Fruit fly (Drosophila melanogaster) whole organism, pupa: ENCODE measurements around the gene CG32099.
A peak's percentile ranks its signal among the peaks of the same experiment; 100 is the strongest.

Source experiments
- CG10348 ChIP-seq: fragments of 200-800 bp; sonication (Bioruptor generic); IDR thresholded peaks from 2 replicates; pipeline ENCODE4 v1.3.6; 2022; ENCODE audit warnings: missing biosample characterization, missing genetic modification characterization
- CG12605 ChIP-seq: fragments of 200-800 bp; sonication (Bioruptor generic); IDR thresholded peaks from 2 replicates; pipeline ENCODE4 v1.3.6; 2022; ENCODE audit warnings: missing biosample characterization, missing genetic modification characterization
- CG13204 ChIP-seq: fragments of 200-800 bp; sonication (Bioruptor generic); optimal IDR thresholded peaks from 2 replicates; lab custom pipeline; 2018; ENCODE audit warnings: missing biosample characterization, mild to moderate bottlenecking, missing genetic modification characterization, moderate library complexity
- CG14655 ChIP-seq: fragments of 200-800 bp; sonication (Bioruptor generic); optimal IDR thresholded peaks from 3 replicates; lab custom pipeline; 2017; ENCODE audit warnings: mild to moderate bottlenecking, missing biosample characterization, missing genetic modification reagents, missing genetic modification characterization
- CG15710 ChIP-seq: fragments of 200-800 bp; sonication (Bioruptor generic); optimal IDR thresholded peaks from 2 replicates; lab custom pipeline; 2018; ENCODE audit warnings: missing biosample characterization, mild to moderate bottlenecking, missing genetic modification characterization, moderate library complexity
- CG17806 ChIP-seq: fragments of 200-800 bp; sonication (Bioruptor generic); optimal IDR thresholded peaks from 2 replicates; lab custom pipeline; 2018; ENCODE audit warnings: missing biosample characterization, mild to moderate bottlenecking, missing genetic modification characterization, moderate library complexity
- CG32121 ChIP-seq: fragments of 200-800 bp; sonication (Bioruptor generic); IDR thresholded peaks from 2 replicates; pipeline ENCODE4 v1.3.6; 2022; ENCODE audit warnings: missing biosample characterization, missing genetic modification characterization
- CG34367 ChIP-seq: fragments of 200-800 bp; sonication (Bioruptor generic); optimal IDR thresholded peaks from 2 replicates; lab custom pipeline; 2018; ENCODE audit warnings: missing biosample characterization, mild to moderate bottlenecking, missing genetic modification characterization
- CG4496 ChIP-seq: fragments of 200-800 bp; sonication (Bioruptor generic); IDR thresholded peaks from 3 replicates; pipeline ENCODE4 v1.3.6; 2022; ENCODE audit warnings: missing biosample characterization, missing genetic modification characterization
- CG8159 ChIP-seq: fragments of 200-800 bp; sonication (Bioruptor generic); optimal IDR thresholded peaks from 3 replicates; lab custom pipeline; 2018; ENCODE audit warnings: missing biosample characterization, mild to moderate bottlenecking, missing genetic modification characterization, moderate library complexity
- CG8301 ChIP-seq: fragments of 200-800 bp; sonication (Bioruptor generic); optimal IDR thresholded peaks from 2 replicates; lab custom pipeline; 2018; ENCODE audit warnings: missing biosample characterization, mild to moderate bottlenecking, missing genetic modification characterization
- CG9948 ChIP-seq: fragments of 200-800 bp; sonication (Bioruptor generic); optimal IDR thresholded peaks from 2 replicates; lab custom pipeline; 2018; ENCODE audit warnings: missing biosample characterization, mild to moderate bottlenecking, missing genetic modification characterization, moderate library complexity
- D1 ChIP-seq: fragments of 200-800 bp; sonication (Bioruptor generic); optimal IDR thresholded peaks from 2 replicates; lab custom pipeline; 2018; ENCODE audit warnings: missing biosample characterization, mild to moderate bottlenecking, missing genetic modification characterization, moderate library complexity
- EcR ChIP-seq: fragments of 200-800 bp; sonication (Bioruptor generic); optimal IDR thresholded peaks from 3 replicates; lab custom pipeline; 2019; ENCODE audit warnings: missing biosample characterization, missing genetic modification characterization, mild to moderate bottlenecking, moderate library complexity, missing genetic modification reagents
- Ets98B ChIP-seq: fragments of 200-800 bp; sonication (Bioruptor generic); IDR thresholded peaks from 2 replicates; pipeline ENCODE4 v1.3.6; 2022; ENCODE audit warnings: missing biosample characterization, missing genetic modification characterization
- Pif1A ChIP-seq: fragments of 200-800 bp; sonication (Bioruptor generic); optimal IDR thresholded peaks from 3 replicates; lab custom pipeline; 2016; ENCODE audit warnings: missing biosample characterization, missing genetic modification characterization
- Pif1B ChIP-seq: fragments of 200-800 bp; sonication (Bioruptor generic); optimal IDR thresholded peaks from 3 replicates; lab custom pipeline; 2016; ENCODE audit warnings: missing biosample characterization, missing genetic modification characterization
- Snoo ChIP-seq: fragments of 200-800 bp; sonication (Bioruptor generic); optimal IDR thresholded peaks from 3 replicates; lab custom pipeline; 2017; ENCODE audit warnings: missing biosample characterization, mild to moderate bottlenecking, missing genetic modification characterization, inconsistent platforms
- fd96Ca ChIP-seq: fragments of 200-800 bp; sonication (Bioruptor generic); IDR thresholded peaks from 3 replicates; pipeline ENCODE4 v1.3.6; 2022; ENCODE audit warnings: missing biosample characterization, missing genetic modification characterization
- gl ChIP-seq: fragments of 200-800 bp; sonication (Bioruptor generic); optimal IDR thresholded peaks from 2 replicates; lab custom pipeline; 2018; ENCODE audit warnings: missing biosample characterization, mild to moderate bottlenecking, missing genetic modification characterization
- rn ChIP-seq: fragments of 200-800 bp; sonication (Bioruptor generic); IDR thresholded peaks from 2 replicates; pipeline ENCODE4 v1.3.6; 2022; ENCODE audit warnings: missing biosample characterization, missing genetic modification characterization

CG32099 gene

dm6 chr3L:12118631-12119030 is 30.4 kb upstream of the CG32099 start:
- TF ChIP-seq CG13204 (GFP tag; lab: Kevin White, UChicago) (no peak), CG8159 (tag; lab: Kevin White, UChicago) (no peak), Ets98B (no peak)

dm6 chr3L:12119875-12120485 is 29.1 kb upstream of the CG32099 start, which contains the start of gene CG11560:
Gene CG11560 (plus strand): TSS chr3L:12120019.
- TF ChIP-seq CG8159 (tag; lab: Kevin White, UChicago) (no peak), CG8301 (tag; lab: Kevin White, UChicago) (no peak), Pif1B (GFP tag; lab: Kevin White, UChicago) (no peak), CG14655 (no peak)
- TF ChIP-seq, all 21 proteins: peak for 0

dm6 chr3L:12122891-12123290 is 26.2 kb upstream of the CG32099 start:
- TF ChIP-seq rn (GFP tag; lab: Robert Waterston, UW) (no peak), CG10348 (GFP tag; lab: Robert Waterston, UW) (no peak), CG4496 (GFP tag; lab: Robert Waterston, UW) (no peak), Pif1B (GFP tag; lab: Kevin White, UChicago) (no peak), CG8159 (tag; lab: Kevin White, UChicago) (no peak), CG12605 (no peak), Pif1A (GFP tag; lab: Kevin White, UChicago) (no peak)
- TF ChIP-seq, all 21 proteins: peak for 0

dm6 chr3L:12124138-12124583 is 24.9 kb upstream of the CG32099 start:
- no peak for TF ChIP-seq CG10348 (GFP tag; lab: Robert Waterston, UW)
- peak; percentile 4 for TF ChIP-seq CG34367 (tag; lab: Kevin White, UChicago)
- TF ChIP-seq CG17806, result peak; percentile 3
- TF ChIP-seq CG14655, result no peak
- peak; percentile 54; the same call in 1 of the 3 replicates for TF ChIP-seq fd96Ca (GFP tag; lab: Robert Waterston, UW)
- 0 out of 2 replicates have a peak, but pooled peaks have one; percentile 28 for TF ChIP-seq CG12605
- TF ChIP-seq CG15710 (tag; lab: Kevin White, UChicago), result peak; percentile 20
- no peak for TF ChIP-seq rn (GFP tag; lab: Robert Waterston, UW)
- TF ChIP-seq Pif1B (GFP tag; lab: Kevin White, UChicago), result no peak
- no peak for TF ChIP-seq CG4496 (GFP tag; lab: Robert Waterston, UW)
- TF ChIP-seq EcR (GFP tag; lab: Kevin White, UChicago), result peak; percentile 50
- TF ChIP-seq gl (tag; lab: Kevin White, UChicago), result peak; percentile 16
- peak; percentile 57; the same call in 1 of the 2 replicates for TF ChIP-seq Ets98B
- TF ChIP-seq CG32121 (GFP tag; lab: Robert Waterston, UW), result peak; percentile 64
- no peak for TF ChIP-seq Pif1A (GFP tag; lab: Kevin White, UChicago)
- TF ChIP-seq CG8159 (tag; lab: Kevin White, UChicago), result peak; percentile 6
- TF ChIP-seq D1, result no peak
- TF ChIP-seq CG13204 (GFP tag; lab: Kevin White, UChicago), result peak; percentile 78
- TF ChIP-seq Snoo, result no peak
- no peak for TF ChIP-seq CG9948 (tag; lab: Kevin White, UChicago)
- TF ChIP-seq CG8301 (tag; lab: Kevin White, UChicago), result no peak
- TF ChIP-seq, all 21 proteins: peak for 11

- peak; percentile 76 for TF ChIP-seq Ets98B
- peak; percentile 21 for TF ChIP-seq CG9948 (tag; lab: Kevin White, UChicago)
- TF ChIP-seq CG34367 (tag; lab: Kevin White, UChicago), result peak; percentile 79
- TF ChIP-seq Pif1B (GFP tag; lab: Kevin White, UChicago), result peak; percentile 80
- TF ChIP-seq CG14655, result no peak
- no peak for TF ChIP-seq CG32121 (GFP tag; lab: Robert Waterston, UW)
- TF ChIP-seq EcR (GFP tag; lab: Kevin White, UChicago), result no peak
- TF ChIP-seq CG10348 (GFP tag; lab: Robert Waterston, UW), result no peak
- peak; percentile 88 for TF ChIP-seq Pif1A (GFP tag; lab: Kevin White, UChicago)
- peak; percentile 76 for TF ChIP-seq CG12605
- TF ChIP-seq CG15710 (tag; lab: Kevin White, UChicago), result peak; percentile 65
- peak; percentile 75 for TF ChIP-seq gl (tag; lab: Kevin White, UChicago)
- TF ChIP-seq Snoo, result peak; percentile 93
- peak; percentile 94 for TF ChIP-seq CG4496 (GFP tag; lab: Robert Waterston, UW)
- peak; percentile 81 for TF ChIP-seq CG13204 (GFP tag; lab: Kevin White, UChicago)
- no peak for TF ChIP-seq rn (GFP tag; lab: Robert Waterston, UW)
- peak; percentile 57 for TF ChIP-seq CG8301 (tag; lab: Kevin White, UChicago)
- TF ChIP-seq fd96Ca (GFP tag; lab: Robert Waterston, UW), result peak; percentile 76
- peak; percentile 56 for TF ChIP-seq CG17806
- no peak for TF ChIP-seq D1
- peak; percentile 64 for TF ChIP-seq CG8159 (tag; lab: Kevin White, UChicago)
These were observed 24.1 kb upstream of the CG32099 start, which contains the start of gene yps for dm6 chr3L:12124975-12125374. Gene yps (minus strand): TSS chr3L:12125150.

dm6 chr3L:12127294-12128029 is 21.6 kb upstream of the CG32099 start, which contains the start of the genes Ir68b and CG34241:
Gene Ir68b (minus strand): TSS chr3L:12127394.
Gene CG34241 (plus strand): TSS chr3L:12127979.
- TF ChIP-seq CG17806 (no peak), gl (tag; lab: Kevin White, UChicago) (no peak), Ets98B (no peak), CG34367 (tag; lab: Kevin White, UChicago) (no peak)
